Worm (Caenorhabditis elegans) whole organism, L4/young adult: Measurements from ENCODE around the gene prmt-9.

Experiments
- W03F9.2 ChIP-seq: fragments of 150-350 bp; optimal IDR thresholded peaks from 2 replicates; lab custom pipeline; 2014; ENCODE audit warnings: missing biosample characterization, missing genetic modification characterization
- him-1 ChIP-seq: sonication (generic microtip); optimal IDR thresholded peaks from 2 replicates; lab custom pipeline; 2016; ENCODE audit warnings: missing genotype, missing genetic modification reagents, missing genetic modification characterization, missing compliant biosample characterization

- no peak for TF ChIP-seq him-1
- no peak for TF ChIP-seq W03F9.2
These were observed 14.7 kb upstream of the prmt-9 start for ce11 chrIV:12698880-12699279.
